Worm (Caenorhabditis elegans) whole organism, L1 larva: ENCODE results near the gene fig-1.

Source experiments
- ceh-82 ChIP-seq, 3 experiments: fragments of 150-350 bp in 1 of 3; sonication (generic microtip) in 2 of 3; optimal IDR thresholded peaks; 2 replicates each; lab custom pipeline; 2014 to 2017; ENCODE audit warnings: missing biosample characterization in 3 of 3, missing genetic modification characterization in 3 of 3
- lin-13 ChIP-seq: fragments of 150-350 bp; optimal IDR thresholded peaks from 2 replicates; lab custom pipeline; 2014; ENCODE audit warnings: missing biosample characterization, missing genetic modification reagents, missing genetic modification characterization
- lsy-2 ChIP-seq, 2 experiments: fragments of 150-350 bp; optimal IDR thresholded peaks; 2 replicates each; lab custom pipeline; 2014; ENCODE audit warnings: missing biosample characterization in 2 of 2, missing genetic modification characterization in 2 of 2
- nhr-19 ChIP-seq: fragments of 200-800 bp; sonication (Bioruptor generic); conservative IDR thresholded peaks from 2 replicates; pipeline ENCODE4 v1.3.6; 2022; ENCODE audit warnings: missing genetic modification characterization, missing compliant biosample characterization
- nhr-20 ChIP-seq: sonication (generic microtip); optimal IDR thresholded peaks from 2 replicates; lab custom pipeline; 2016; ENCODE audit warnings: mild to moderate bottlenecking, missing genetic modification characterization, missing compliant biosample characterization
- nhr-77 ChIP-seq: fragments of 150-350 bp; optimal IDR thresholded peaks from 2 replicates; lab custom pipeline; 2014; ENCODE audit warnings: missing biosample characterization, missing genetic modification characterization
- pqm-1 ChIP-seq: sonication (generic microtip); optimal IDR thresholded peaks from 3 replicates; lab custom pipeline; 2017; ENCODE audit warnings: missing biosample characterization, missing genetic modification characterization
- swsn-7 ChIP-seq: sonication (generic microtip); optimal IDR thresholded peaks from 2 replicates; lab custom pipeline; 2016; ENCODE audit warnings: missing genetic modification characterization, missing compliant biosample characterization
- unc-130 ChIP-seq: fragments of 150-350 bp; optimal IDR thresholded peaks from 2 replicates; lab custom pipeline; 2017; ENCODE audit warnings: missing biosample characterization, missing genetic modification characterization, inconsistent platforms

ce11 chrV:10991789-10992188, 10.8 kb upstream of the fig-1 start, which contains the start of gene frpr-9:
- TF ChIP-seq unc-130 (tag; lab: Kevin White, UChicago): no peak
- TF ChIP-seq lsy-2 (tag; optimal IDR thresholded peaks at IDR 0.05; lab: Kevin White, UChicago): no peak
- no peak for TF ChIP-seq swsn-7 (tag; lab: Kevin White, UChicago)
- no peak for TF ChIP-seq lin-13 (GFP tag; lab: Kevin White, UChicago)
- no peak for TF ChIP-seq ceh-82 (tag; optimal IDR thresholded peaks at IDR 0.05; lab: Kevin White, UChicago)
- TF ChIP-seq nhr-19 (GFP tag; lab: Robert Waterston, UW): no peak
- TF ChIP-seq nhr-20: no peak
- no peak for TF ChIP-seq nhr-77 (tag; lab: Kevin White, UChicago)
- TF ChIP-seq pqm-1 (tag; lab: Kevin White, UChicago): no peak
